Worm (Caenorhabditis elegans) whole organism, L4 larva: ENCODE measurements around the gene sqv-3.

Experiments
- T26A8.4 ChIP-seq: fragments of 200-800 bp; sonication (Bioruptor generic); IDR thresholded peaks from 2 replicates; pipeline ENCODE4 v1.3.6; 2022; ENCODE audit warnings: missing genetic modification characterization, missing compliant biosample characterization
- Y105C5A.15 ChIP-seq: fragments of 200-800 bp; sonication (Bioruptor generic); IDR thresholded peaks from 2 replicates; pipeline ENCODE4 v1.3.6; 2022; ENCODE audit warnings: missing genetic modification characterization, missing compliant biosample characterization
- Y5F2A.4 ChIP-seq: fragments of 200-800 bp; sonication (Bioruptor generic); optimal IDR thresholded peaks from 2 replicates; lab custom pipeline; 2018; ENCODE audit warnings: mild to moderate bottlenecking, missing genetic modification characterization, missing compliant biosample characterization
- ZK546.5 ChIP-seq, 2 experiments: sonication (generic microtip); optimal IDR thresholded peaks; 2 replicates each; lab custom pipeline; 2017; ENCODE audit warnings: missing biosample characterization in 2 of 2, missing genetic modification characterization in 2 of 2
- aha-1 ChIP-seq: fragments of 150-350 bp; peaks from one replicate; lab custom pipeline; 2014; ENCODE audit warnings: missing biosample characterization, missing genetic modification characterization
- ama-1 ChIP-seq: fragments of 150-350 bp; optimal IDR thresholded peaks from 2 replicates; lab custom pipeline; 2014; ENCODE audit warnings: inconsistent platforms, mixed read lengths
- ceh-20 ChIP-seq: fragments of 200-800 bp; sonication (Bioruptor generic); IDR thresholded peaks from 2 replicates; pipeline ENCODE4 v1.3.6; 2022; ENCODE audit warnings: missing genetic modification reagents, missing genetic modification characterization, missing compliant biosample characterization
- ceh-28 ChIP-seq: fragments of 150-350 bp; optimal IDR thresholded peaks from 2 replicates; lab custom pipeline; 2014; ENCODE audit warnings: missing biosample characterization, missing genetic modification reagents, missing genetic modification characterization
- ceh-44 ChIP-seq: fragments of 200-800 bp; sonication (Bioruptor generic); IDR thresholded peaks from 2 replicates; pipeline ENCODE4 v1.3.6; 2022; ENCODE audit warnings: missing genetic modification reagents, missing genetic modification characterization, missing compliant biosample characterization
- ceh-62 ChIP-seq: sonication (generic microtip); optimal IDR thresholded peaks from 2 replicates; lab custom pipeline; 2017; ENCODE audit warnings: missing biosample characterization, missing genetic modification characterization
- cey-2 ChIP-seq: sonication (generic microtip); optimal IDR thresholded peaks from 3 replicates; lab custom pipeline; 2017; ENCODE audit warnings: missing genetic modification characterization, mild to moderate bottlenecking, missing compliant biosample characterization, antibody characterized with exemption, borderline replicate concordance; ENCODE audit not compliant: insufficient read depth
- ctbp-1 ChIP-seq: fragments of 200-800 bp; sonication (Bioruptor generic); IDR thresholded peaks from 2 replicates; pipeline ENCODE4 v1.3.6; 2022; ENCODE audit warnings: missing genetic modification reagents, missing genetic modification characterization, missing compliant biosample characterization
- daf-19 ChIP-seq: fragments of 200-800 bp; sonication (Bioruptor generic); conservative IDR thresholded peaks from 2 replicates; pipeline ENCODE4 v1.3.6; 2022; ENCODE audit warnings: missing genetic modification characterization, missing compliant biosample characterization
- daf-8 ChIP-seq: fragments of 200-800 bp; sonication (Bioruptor generic); IDR thresholded peaks from 2 replicates; pipeline ENCODE4 v1.3.6; 2022; ENCODE audit warnings: missing genetic modification characterization, missing compliant biosample characterization
- dmd-6 ChIP-seq: fragments of 200-800 bp; sonication (Bioruptor generic); IDR thresholded peaks from 2 replicates; pipeline ENCODE4 v1.3.6; 2022; ENCODE audit warnings: missing genetic modification reagents, missing genetic modification characterization, missing compliant biosample characterization
- dpl-1 ChIP-seq: fragments of 150-350 bp; optimal IDR thresholded peaks from 2 replicates; lab custom pipeline; 2014; ENCODE audit warnings: missing biosample characterization, missing genetic modification reagents, missing genetic modification characterization
- dve-1 ChIP-seq: sonication (generic microtip); optimal IDR thresholded peaks from 2 replicates; lab custom pipeline; 2017; ENCODE audit warnings: antibody characterized with exemption, mild to moderate bottlenecking, missing genetic modification characterization, missing compliant biosample characterization; ENCODE audit not compliant: insufficient read depth
- egl-43 ChIP-seq: fragments of 200-800 bp; sonication (Bioruptor generic); IDR thresholded peaks from 2 replicates; pipeline ENCODE4 v1.3.6; 2022; ENCODE audit warnings: missing genetic modification reagents, missing genetic modification characterization, missing compliant biosample characterization
- fos-1 ChIP-seq: fragments of 150-350 bp; optimal IDR thresholded peaks from 2 replicates; lab custom pipeline; 2014; ENCODE audit warnings: missing biosample characterization, missing genetic modification characterization
- hif-1 ChIP-seq, 2 experiments: sonication (generic microtip); optimal IDR thresholded peaks; 2 replicates each; lab custom pipeline; 2016 to 2017; ENCODE audit warnings: missing compliant biosample characterization in 2 of 2, missing genetic modification characterization in 2 of 2, missing genetic modification reagents in 2 of 2, missing genotype in 2 of 2, mild to moderate bottlenecking in 1 of 2
- hlh-11 ChIP-seq: fragments of 200-800 bp; sonication (Bioruptor generic); optimal IDR thresholded peaks from 2 replicates; lab custom pipeline; 2018; ENCODE audit warnings: mild to moderate bottlenecking, missing genetic modification characterization, missing compliant biosample characterization
- hlh-30 ChIP-seq: sonication (generic microtip); optimal IDR thresholded peaks from 2 replicates; lab custom pipeline; 2017; ENCODE audit warnings: antibody characterized with exemption, mild to moderate bottlenecking, missing genetic modification characterization, missing compliant biosample characterization; ENCODE audit not compliant: insufficient read depth
- hmg-1.1 ChIP-seq: fragments of 200-800 bp; sonication (Bioruptor generic); IDR thresholded peaks from 2 replicates; pipeline ENCODE4 v1.3.6; 2022; ENCODE audit warnings: missing genetic modification reagents, missing genetic modification characterization, missing compliant biosample characterization
- jun-1 ChIP-seq: fragments of 150-350 bp; optimal IDR thresholded peaks from 2 replicates; lab custom pipeline; 2014; ENCODE audit warnings: missing biosample characterization, missing genetic modification reagents, missing genetic modification characterization
- lin-1 ChIP-seq: fragments of 200-800 bp; sonication (Bioruptor generic); IDR thresholded peaks from 2 replicates; pipeline ENCODE4 v1.3.6; 2022; ENCODE audit warnings: missing genetic modification reagents, missing genetic modification characterization, missing compliant biosample characterization
- lin-13 ChIP-seq: fragments of 150-350 bp; optimal IDR thresholded peaks from 2 replicates; lab custom pipeline; 2014; ENCODE audit warnings: missing biosample characterization, missing genetic modification reagents, missing genetic modification characterization
- lin-38 ChIP-seq: fragments of 200-800 bp; sonication (Bioruptor generic); IDR thresholded peaks from 2 replicates; pipeline ENCODE4 v1.3.6; 2022; ENCODE audit warnings: missing genetic modification reagents, missing genetic modification characterization, missing compliant biosample characterization
- lsy-2 ChIP-seq, 2 experiments: fragments of 150-350 bp in 1 of 2; sonication (generic microtip) in 1 of 2; optimal IDR thresholded peaks; 2 replicates each; lab custom pipeline; 2014 to 2017; ENCODE audit warnings: missing biosample characterization in 2 of 2, missing genetic modification characterization in 2 of 2
- mdl-1 ChIP-seq, 2 experiments: fragments of 150-350 bp in 1 of 2; sonication (generic microtip) in 1 of 2; optimal IDR thresholded peaks; 2 replicates each; lab custom pipeline; 2014 to 2017; ENCODE audit warnings: missing biosample characterization in 2 of 2, missing genetic modification characterization in 2 of 2
- mep-1 ChIP-seq: fragments of 150-350 bp; sonication (generic microtip); optimal IDR thresholded peaks from 3 replicates; lab custom pipeline; 2014; ENCODE audit warnings: missing biosample characterization, missing genetic modification characterization
- mes-2 ChIP-seq: sonication (generic microtip); optimal IDR thresholded peaks from 2 replicates; lab custom pipeline; 2016; ENCODE audit warnings: missing genotype, mild to moderate bottlenecking, missing genetic modification characterization, missing compliant biosample characterization; ENCODE audit not compliant: poor library complexity, severe bottlenecking
- mxl-3 ChIP-seq: fragments of 200-800 bp; sonication (Bioruptor generic); optimal IDR thresholded peaks from 2 replicates; lab custom pipeline; 2018; ENCODE audit warnings: mild to moderate bottlenecking, missing genetic modification characterization, missing compliant biosample characterization
- nhr-102 ChIP-seq: sonication (generic microtip); optimal IDR thresholded peaks from 2 replicates; lab custom pipeline; 2016; ENCODE audit warnings: mild to moderate bottlenecking, missing genetic modification characterization, moderate library complexity, missing compliant biosample characterization
- nhr-237 ChIP-seq: sonication (generic microtip); optimal IDR thresholded peaks from 2 replicates; lab custom pipeline; 2017; ENCODE audit warnings: missing biosample characterization, missing genetic modification characterization
- nhr-28 ChIP-seq: fragments of 150-350 bp; optimal IDR thresholded peaks from 2 replicates; lab custom pipeline; 2014; ENCODE audit warnings: missing biosample characterization, missing genetic modification characterization
- nhr-6 ChIP-seq: fragments of 150-350 bp; optimal IDR thresholded peaks from 2 replicates; lab custom pipeline; 2014; ENCODE audit warnings: missing biosample characterization, missing genetic modification characterization
- pha-4 ChIP-seq, 2 experiments: fragments of 150-350 bp in 1 of 2; fragments of 200-800 bp in 1 of 2; sonication (Bioruptor generic) in 1 of 2; IDR thresholded peaks in 1 of 2; optimal IDR thresholded peaks in 1 of 2; 2 replicates each; pipeline versions ENCODE4 v1.3.6 to Lab custom; 2014 to 2022; ENCODE audit warnings: missing genetic modification characterization in 2 of 2, missing genetic modification reagents in 2 of 2, missing biosample characterization in 1 of 2, missing compliant biosample characterization in 1 of 2
- rbr-2 ChIP-seq: sonication (generic microtip); optimal IDR thresholded peaks from 2 replicates; lab custom pipeline; 2016; ENCODE audit warnings: missing genotype, missing genetic modification characterization, missing compliant biosample characterization
- set-16 ChIP-seq: fragments of 200-800 bp; sonication (Bioruptor generic); IDR thresholded peaks from 2 replicates; pipeline ENCODE4 v1.3.6; 2022; ENCODE audit warnings: missing genetic modification reagents, missing genetic modification characterization, missing compliant biosample characterization
- skn-1 ChIP-seq: fragments of 150-350 bp; optimal IDR thresholded peaks from 2 replicates; lab custom pipeline; 2014; ENCODE audit warnings: missing biosample characterization, missing genetic modification characterization
- unc-62 ChIP-seq, 3 experiments: fragments of 150-350 bp in 1 of 3; sonication (generic microtip); optimal IDR thresholded peaks in 2 of 3; peaks in 1 of 3; 1 replicate in 1 of 3; 2 replicates in 2 of 3; lab custom pipeline; 2014 to 2017; ENCODE audit warnings: missing biosample characterization in 3 of 3, missing genetic modification characterization in 3 of 3, missing genetic modification reagents in 3 of 3, missing genotype in 1 of 3
- zag-1 ChIP-seq: fragments of 150-350 bp; optimal IDR thresholded peaks from 2 replicates; lab custom pipeline; 2014; ENCODE audit warnings: missing biosample characterization, missing genetic modification characterization
- zfp-2 ChIP-seq: sonication (generic microtip); optimal IDR thresholded peaks from 2 replicates; lab custom pipeline; 2016; ENCODE audit warnings: mild to moderate bottlenecking, missing genetic modification characterization, missing compliant biosample characterization
- zip-2 ChIP-seq: fragments of 150-350 bp; optimal IDR thresholded peaks from 2 replicates; lab custom pipeline; 2014; ENCODE audit warnings: missing biosample characterization, missing genetic modification characterization
- ztf-7 ChIP-seq: fragments of 150-350 bp; optimal IDR thresholded peaks from 2 replicates; lab custom pipeline; 2014; ENCODE audit warnings: missing biosample characterization, missing genetic modification characterization

Gene sqv-3

ce11 chrIII:9823748-9824147, 43.6 kb upstream of the sqv-3 start:
- TF ChIP-seq unc-62 (GFP tag; optimal IDR thresholded peaks at IDR 0.05 in 1 of 2; lab: Kevin White, UChicago) (peak in 1 of 2 experiments; percentile 97), unc-62 (tag; optimal IDR thresholded peaks at IDR 0.05; lab: Kevin White, UChicago) (no peak), skn-1 (tag; lab: Kevin White, UChicago) (no peak)

- no peak for TF ChIP-seq zfp-2
- no peak for TF ChIP-seq egl-43 (GFP tag; lab: Robert Waterston, UW)
These were observed 42.8 kb upstream of the sqv-3 start, which contains the start of gene arl-5 for ce11 chrIII:9822942-9823341. TSS of gene arl-5 (plus strand) at chrIII:9823242.

- TF ChIP-seq ceh-44 (GFP tag; lab: Robert Waterston, UW) = no peak
- TF ChIP-seq egl-43 (GFP tag; lab: Robert Waterston, UW) = no peak; the same call in 1 of the 2 replicates
- TF ChIP-seq rbr-2 (tag; lab: Kevin White, UChicago) = peak; percentile 59
- TF ChIP-seq lin-1 (GFP tag; lab: Robert Waterston, UW) = 0 out of 2 replicates have a peak, but pooled peaks have one; percentile 24
- TF ChIP-seq nhr-28 (tag; lab: Kevin White, UChicago) = peak; percentile 32
- no peak for TF ChIP-seq ceh-28 (tag; lab: Kevin White, UChicago)
- TF ChIP-seq mes-2 (tag; lab: Kevin White, UChicago) = peak; percentile 84
- peak in 1 of 2 experiments; percentile 32 for TF ChIP-seq hif-1 (tag; optimal IDR thresholded peaks at IDR 0.05; lab: Kevin White, UChicago)
- TF ChIP-seq lin-38 = peak; percentile 50
- peak; percentile 38 for TF ChIP-seq nhr-6 (tag; lab: Kevin White, UChicago)
- TF ChIP-seq Y5F2A.4 (GFP tag; lab: Kevin White, UChicago) = no peak
- TF ChIP-seq mxl-3 (GFP tag; lab: Kevin White, UChicago) = peak; percentile 89
- peak; percentile 63 for TF ChIP-seq dpl-1 (GFP tag; lab: Kevin White, UChicago)
- peak; percentile 67 to 95 for TF ChIP-seq mdl-1 (tag; optimal IDR thresholded peaks at IDR 0.05; lab: Kevin White, UChicago)
- no peak for TF ChIP-seq zip-2
- peak; percentile 43 for TF ChIP-seq dmd-6
- TF ChIP-seq ama-1 (lab: Kevin White, UChicago) = peak; percentile 3
- TF ChIP-seq unc-62 (GFP tag; optimal IDR thresholded peaks at IDR 0.05 in 1 of 2; lab: Kevin White, UChicago) = no peak
- no peak for TF ChIP-seq unc-62 (tag; optimal IDR thresholded peaks at IDR 0.05; lab: Kevin White, UChicago)
- TF ChIP-seq nhr-102 (tag; lab: Kevin White, UChicago) = no peak
- peak; percentile 58 for TF ChIP-seq dve-1
- TF ChIP-seq mep-1 (tag; lab: Kevin White, UChicago) = peak; percentile 63
- TF ChIP-seq ceh-20 (GFP tag; lab: Robert Waterston, UW) = peak; percentile 33; the same call in 1 of the 2 replicates
- TF ChIP-seq set-16 (GFP tag; lab: Robert Waterston, UW) = peak; percentile 23; the same call in 1 of the 2 replicates
- peak; percentile 67 for TF ChIP-seq aha-1
- TF ChIP-seq jun-1 = no peak
- no peak for TF ChIP-seq ceh-62 (tag; lab: Kevin White, UChicago)
- TF ChIP-seq fos-1 = no peak
- no peak for TF ChIP-seq pha-4 (GFP tag; IDR thresholded peaks at IDR 0.05; lab: Robert Waterston, UW)
- TF ChIP-seq pha-4 (tag; optimal IDR thresholded peaks at IDR 0.05; lab: Kevin White, UChicago) = peak; percentile 16
- peak; percentile 28 for TF ChIP-seq ztf-7 (tag; lab: Kevin White, UChicago)
- no peak for TF ChIP-seq daf-19 (GFP tag; lab: Robert Waterston, UW)
- TF ChIP-seq daf-8 (GFP tag; lab: Robert Waterston, UW) = no peak
- TF ChIP-seq zag-1 (tag; lab: Kevin White, UChicago) = no peak
- TF ChIP-seq T26A8.4 (GFP tag; lab: Robert Waterston, UW) = 0 out of 2 replicates have a peak, but pooled peaks have one; percentile 52
- TF ChIP-seq ctbp-1 (GFP tag; lab: Robert Waterston, UW) = no peak
- TF ChIP-seq lsy-2 (tag; optimal IDR thresholded peaks at IDR 0.05; lab: Kevin White, UChicago) = peak; percentile 10 to 74
- peak; percentile 78 for TF ChIP-seq hlh-11
- no peak for TF ChIP-seq Y105C5A.15 (GFP tag; lab: Robert Waterston, UW)
- TF ChIP-seq hmg-1.1 (GFP tag; lab: Robert Waterston, UW) = peak; percentile 80
- peak; percentile 99 for TF ChIP-seq hlh-30 (tag; lab: Kevin White, UChicago)
- TF ChIP-seq cey-2 (tag; lab: Kevin White, UChicago) = no peak
- TF ChIP-seq nhr-237 = no peak
- TF ChIP-seq lin-13 (GFP tag; lab: Kevin White, UChicago) = peak; percentile 45
- TF ChIP-seq ZK546.5 (tag; optimal IDR thresholded peaks at IDR 0.05; lab: Kevin White, UChicago) = no peak
These were observed 38.6 kb upstream of the sqv-3 start, which contains the start of gene panl-3 for ce11 chrIII:9818763-9819162. TSS of gene panl-3 (plus strand) at chrIII:9819056.
